Fruit fly (Drosophila melanogaster) Kc167 (cell line): Measurements from ENCODE around the gene CG44006.

Experiments used
- Sin3A ChIP-seq: fragments of >200 bp; optimal IDR thresholded peaks from 2 replicates; lab custom pipeline; 2018; ENCODE audit warnings: missing external identifiers
- psq ChIP-seq: fragments of >200 bp; optimal IDR thresholded peaks from 2 replicates; lab custom pipeline; 2017; ENCODE audit warnings: missing external identifiers

DNA sequence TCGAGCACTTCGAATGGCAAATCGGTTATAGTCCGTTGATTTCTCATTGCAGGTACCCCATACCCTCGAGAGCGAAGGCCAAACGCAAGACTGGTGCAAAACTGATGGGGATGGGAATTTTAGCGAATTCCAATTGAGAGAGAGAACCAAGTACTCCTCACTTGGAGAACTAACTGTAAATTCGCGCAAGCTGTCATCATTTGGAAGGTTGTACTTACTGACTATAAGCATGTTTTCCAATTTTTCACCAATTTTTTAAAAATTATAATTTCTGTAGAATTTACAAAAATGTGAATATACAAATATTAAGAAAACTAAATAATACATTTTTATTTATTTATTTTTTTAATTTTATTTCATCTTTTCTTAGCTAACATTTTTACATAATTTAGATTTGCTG is 2.1 kb upstream of the CG44006 start, which contains the start of gene CG44005:
- TF ChIP-seq psq (lab: Kevin White, UChicago) (no peak), Sin3A (no peak)
